Worm (Caenorhabditis elegans): ENCODE data around the gene glo-3.

The glo-3 gene

ce11 chrX:10556764-10557163, 23.3 kb downstream of the glo-3 start:
- TF ChIP-seq hrde-1 (tag; optimal IDR thresholded peaks at IDR 0.05; ENCODE audit: borderline replicate concordance) (no peak), snpc-1.1 (tag; optimal IDR thresholded peaks at IDR 0.05; ENCODE audit: insufficient read depth) (no peak), Y79H2A.3 (GFP tag; conservative IDR thresholded peaks at IDR 0.05) (no peak), T07F8.4 (tag; optimal IDR thresholded peaks at IDR 0.05) (no peak), madf-6 (GFP tag; IDR thresholded peaks at IDR 0.05) (no peak), nhr-80 (tag; optimal IDR thresholded peaks at IDR 0.05) (no peak), bed-1 (GFP tag; IDR thresholded peaks at IDR 0.05) (no peak), zim-3 (tag; optimal IDR thresholded peaks at IDR 0.05) (no peak), unc-130 (GFP tag; optimal IDR thresholded peaks at IDR 0.05) (no peak), nhr-120 (GFP tag; IDR thresholded peaks at IDR 0.05) (no peak), lin-54 (GFP tag; optimal IDR thresholded peaks at IDR 0.05) (no peak), mes-4 (tag; optimal IDR thresholded peaks at IDR 0.05) (no peak), ceh-58 (GFP tag; IDR thresholded peaks at IDR 0.05) (no peak), lsy-27 (tag; optimal IDR thresholded peaks at IDR 0.05; ENCODE audit: borderline replicate concordance, insufficient read depth) (no peak), nhr-179 (tag; optimal IDR thresholded peaks at IDR 0.05) (no peak), sea-2 (GFP tag; IDR thresholded peaks at IDR 0.05) (no peak)

- TF ChIP-seq aptf-2 (GFP tag; conservative IDR thresholded peaks at IDR 0.05) (no peak), ztf-28 (GFP tag; IDR thresholded peaks at IDR 0.05) (no peak), lin-40 (tag; optimal IDR thresholded peaks at IDR 0.05) (no peak), F57C9.4 (tag; optimal IDR thresholded peaks at IDR 0.05) (no peak)
These were observed 25.7 kb downstream of the glo-3 start, which contains the start of gene F59F5.7 for ce11 chrX:10559203-10559602. TSS of gene F59F5.7 (plus strand) at chrX:10559503.

ce11 chrX:10566775-10567174, 33.3 kb downstream of the glo-3 start:
- TF ChIP-seq hmg-20 (GFP tag; IDR thresholded peaks at IDR 0.05): no peak

- peak; percentile 52 for TF ChIP-seq ets-4 (GFP tag; optimal IDR thresholded peaks at IDR 0.05)
- no peak for TF ChIP-seq F57A8.1 (GFP tag; optimal IDR thresholded peaks at IDR 0.05)
- TF ChIP-seq B0035.1 (tag; optimal IDR thresholded peaks at IDR 0.05): peak; percentile 66
- peak; percentile 90 for TF ChIP-seq ZK185.1 (tag; optimal IDR thresholded peaks at IDR 0.05; ENCODE audit: poor library complexity, severe bottlenecking)
- TF ChIP-seq sea-2 (GFP tag; IDR thresholded peaks at IDR 0.05): no peak
- no peak for TF ChIP-seq xnd-1 (tag; optimal IDR thresholded peaks at IDR 0.05)
- peak; percentile 87; the same call in 1 of the 2 replicates for TF ChIP-seq hmg-1.2 (GFP tag; IDR thresholded peaks at IDR 0.05)
- peak; percentile 95 for TF ChIP-seq attf-5 (GFP tag; optimal IDR thresholded peaks at IDR 0.05)
- peak; percentile 43 for TF ChIP-seq snpc-3.4 (tag; optimal IDR thresholded peaks at IDR 0.05)
- TF ChIP-seq nhr-179 (tag; optimal IDR thresholded peaks at IDR 0.05): no peak
- no peak for TF ChIP-seq cebp-1 (GFP tag; IDR thresholded peaks at IDR 0.05)
- TF ChIP-seq cebp-1 (tag; optimal IDR thresholded peaks at IDR 0.05): peak; percentile 89
- TF ChIP-seq hsf-1 (GFP tag; IDR thresholded peaks at IDR 0.05): no peak
- TF ChIP-seq B0336.3 (GFP tag; IDR thresholded peaks at IDR 0.05): peak; percentile 96
- TF ChIP-seq F55B11.4 (tag; optimal IDR thresholded peaks at IDR 0.05; ENCODE audit: borderline replicate concordance, insufficient read depth): no peak
- TF ChIP-seq sdz-38 (tag; optimal IDR thresholded peaks at IDR 0.05): no peak
- peak; percentile 81 for TF ChIP-seq somi-1 (GFP tag; optimal IDR thresholded peaks at IDR 0.05)
- TF ChIP-seq ceh-58 (GFP tag; IDR thresholded peaks at IDR 0.05): no peak
- no peak for TF ChIP-seq tbx-9 (tag; optimal IDR thresholded peaks at IDR 0.05; ENCODE audit: borderline replicate concordance)
- TF ChIP-seq egrh-3 (GFP tag; IDR thresholded peaks at IDR 0.05): peak; percentile 86
- no peak for TF ChIP-seq fkh-3 (tag; optimal IDR thresholded peaks at IDR 0.05)
- peak; percentile 100 for TF ChIP-seq zfh-2 (GFP tag; conservative IDR thresholded peaks at IDR 0.05)
- peak; percentile 50 for TF ChIP-seq F22D6.2 (tag; optimal IDR thresholded peaks at IDR 0.05)
- peak; percentile 89 for TF ChIP-seq atf-7 (tag; optimal IDR thresholded peaks at IDR 0.05)
- TF ChIP-seq tlf-1 (GFP tag; optimal IDR thresholded peaks at IDR 0.05): peak; percentile 62
These were observed 35.1 kb downstream of the glo-3 start for ce11 chrX:10568385-10569149.
